Worm (Caenorhabditis elegans): ENCODE measurements around the gene Y54F10BM.9.

- TF ChIP-seq lim-6 (tag; optimal IDR thresholded peaks at IDR 0.05) (no peak), tbx-2 (tag; optimal IDR thresholded peaks at IDR 0.05) (no peak)
Measured at ce11 chrIII:2265986-2266701, 38.6 kb downstream of the Y54F10BM.9 start, which contains the start of gene fbxa-9.

All from whole organism, late embryonic.